ENCODE assay signal across 3 worm cellular contexts in the genomic region with DNA sequence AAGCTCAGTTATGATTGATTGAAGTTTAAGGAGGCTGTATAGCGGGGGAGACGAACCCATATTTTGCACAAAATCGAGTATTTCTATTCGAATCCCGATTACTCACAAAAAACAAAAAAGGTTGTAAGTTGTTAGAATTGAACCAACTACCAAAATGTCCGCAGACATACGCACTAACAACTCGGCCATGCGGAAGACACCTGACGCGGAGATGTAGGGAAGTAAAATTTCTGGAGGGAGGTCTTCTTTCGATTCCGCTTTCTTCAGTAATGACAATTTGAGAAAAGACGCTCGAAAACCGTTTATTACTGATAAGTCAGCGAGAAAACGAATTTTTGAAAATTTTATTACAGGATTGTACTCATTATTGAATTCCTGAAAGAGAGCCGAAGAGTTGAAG.
A peak's percentile ranks its signal among the peaks of the same experiment; 100 is the strongest.
TF ChIP-seq lines count a peak whose summit lies in the region.

No protein-coding gene starts in this region.

TF ChIP-seq in whole organism, L1 larva, 84 proteins besides CTCF, POLR2A, EP300 and RAD21:
- no peak for TF ChIP-seq nhr-76 (tag; optimal IDR thresholded peaks at IDR 0.05; lab: Kevin White, UChicago)
- no peak for TF ChIP-seq efl-1 (optimal IDR thresholded peaks at IDR 0.05; lab: Kevin White, UChicago)
- TF ChIP-seq efl-1 (GFP tag; optimal IDR thresholded peaks at IDR 0.05 in 1 of 2; lab: Kevin White, UChicago) = peak in 1 of 2 experiments; percentile 89
- no peak for TF ChIP-seq aly-2 (tag; optimal IDR thresholded peaks at IDR 0.05; lab: Kevin White, UChicago)
- TF ChIP-seq fkh-4 (tag; optimal IDR thresholded peaks at IDR 0.05; lab: Kevin White, UChicago; ENCODE audit: borderline replicate concordance) = no peak
- peak; percentile 40 for TF ChIP-seq nhr-85 (tag; lab: Kevin White, UChicago)

TF ChIP-seq in whole organism, early embryonic, 17 proteins besides CTCF, POLR2A, EP300 and RAD21:
- TF ChIP-seq aly-1 (tag; optimal IDR thresholded peaks at IDR 0.05; lab: Kevin White, UChicago) (no peak), scrt-1 (GFP tag; IDR thresholded peaks at IDR 0.05; lab: Robert Waterston, UW) (peak; percentile 52; the same call in 1 of the 2 replicates)

TF ChIP-seq in whole organism, young adult, 124 proteins besides CTCF, POLR2A, EP300 and RAD21:
- TF ChIP-seq F39B2.1 (GFP tag; IDR thresholded peaks at IDR 0.05; lab: Robert Waterston, UW) (no peak), tbp1 (GFP tag; optimal IDR thresholded peaks at IDR 0.05; lab: Kevin White, UChicago) (peak; percentile 64), ama-1 (optimal IDR thresholded peaks at IDR 0.05; lab: Kevin White, UChicago) (no peak), ama-1 (GFP tag; optimal IDR thresholded peaks at IDR 0.05; lab: Kevin White, UChicago) (no peak), rpc-1 (optimal IDR thresholded peaks at IDR 0.05; lab: Kevin White, UChicago) (peak; percentile 18), rpc-1 (tag; optimal IDR thresholded peaks at IDR 0.05; lab: Kevin White, UChicago) (peak; percentile 29), mel-28 (tag; optimal IDR thresholded peaks at IDR 0.05; lab: Kevin White, UChicago; ENCODE audit: borderline replicate concordance) (no peak), snpc-4 (GFP tag; optimal IDR thresholded peaks at IDR 0.05; lab: Kevin White, UChicago) (no peak), snpc-4 (tag; optimal IDR thresholded peaks at IDR 0.05; lab: Kevin White, UChicago) (peak in 1 of 4 experiments; percentile 35), zfh-2 (GFP tag; conservative IDR thresholded peaks at IDR 0.05; lab: Robert Waterston, UW) (no peak), B0261.1 (tag; optimal IDR thresholded peaks at IDR 0.05; lab: Kevin White, UChicago) (peak; percentile 43)
